Worm (Caenorhabditis elegans) whole organism, mixed stage, embryonic: ENCODE results near the gene gei-14.

Experiments
- M03D4.4 ChIP-seq: sonication (generic microtip); optimal IDR thresholded peaks from 2 replicates; lab custom pipeline; 2017; ENCODE audit warnings: mild to moderate bottlenecking, missing genetic modification characterization, missing compliant biosample characterization
- bed-3 ChIP-seq: fragments of 200-800 bp; sonication (Bioruptor generic); optimal IDR thresholded peaks from 3 replicates; lab custom pipeline; 2018; ENCODE audit warnings: mild to moderate bottlenecking, missing genetic modification characterization, moderate library complexity, missing compliant biosample characterization
- blmp-1 ChIP-seq: fragments of 150-350 bp; optimal IDR thresholded peaks from 2 replicates; lab custom pipeline; 2014; ENCODE audit warnings: missing biosample characterization, missing genetic modification characterization
- ceh-39 ChIP-seq: fragments of 150-350 bp; optimal IDR thresholded peaks from 2 replicates; lab custom pipeline; 2014; ENCODE audit warnings: missing biosample characterization, missing genetic modification characterization
- ceh-43 ChIP-seq: fragments of 200-800 bp; sonication (Bioruptor generic); optimal IDR thresholded peaks from 2 replicates; lab custom pipeline; 2018; ENCODE audit warnings: mild to moderate bottlenecking, missing genetic modification characterization, moderate library complexity, missing compliant biosample characterization
- ceh-83 ChIP-seq: fragments of 200-800 bp; sonication (Bioruptor generic); optimal IDR thresholded peaks from 2 replicates; lab custom pipeline; 2018; ENCODE audit warnings: mild to moderate bottlenecking, missing genetic modification characterization, missing compliant biosample characterization
- ces-1 ChIP-seq: fragments of 150-350 bp; optimal IDR thresholded peaks from 2 replicates; lab custom pipeline; 2014; ENCODE audit warnings: missing biosample characterization, missing genetic modification reagents, missing genetic modification characterization
- cnd-1 ChIP-seq: fragments of 200-800 bp; sonication (Bioruptor generic); optimal IDR thresholded peaks from 2 replicates; lab custom pipeline; 2018; ENCODE audit warnings: mild to moderate bottlenecking, missing genetic modification characterization, missing compliant biosample characterization
- drap-1 ChIP-seq: fragments of 200-800 bp; sonication (Bioruptor generic); optimal IDR thresholded peaks from 3 replicates; lab custom pipeline; 2018; ENCODE audit warnings: mild to moderate bottlenecking, missing genetic modification characterization, missing compliant biosample characterization
- elt-1 ChIP-seq: sonication (generic microtip); optimal IDR thresholded peaks from 2 replicates; lab custom pipeline; 2017; ENCODE audit warnings: missing genetic modification characterization, mild to moderate bottlenecking, missing compliant biosample characterization, antibody characterized with exemption, moderate library complexity, borderline replicate concordance; ENCODE audit not compliant: insufficient read depth
- elt-3 ChIP-seq: fragments of 150-350 bp; optimal IDR thresholded peaks from 2 replicates; lab custom pipeline; 2014; ENCODE audit warnings: missing biosample characterization, missing genetic modification characterization
- ham-2 ChIP-seq: fragments of 200-800 bp; sonication (Bioruptor generic); optimal IDR thresholded peaks from 2 replicates; lab custom pipeline; 2018; ENCODE audit warnings: mild to moderate bottlenecking, missing genetic modification characterization, missing compliant biosample characterization
- hlh-1 ChIP-seq: fragments of 150-350 bp; optimal IDR thresholded peaks from 2 replicates; lab custom pipeline; 2014; ENCODE audit warnings: missing biosample characterization, missing genetic modification reagents, missing genetic modification characterization
- lin-13 ChIP-seq: fragments of 150-350 bp; optimal IDR thresholded peaks from 2 replicates; lab custom pipeline; 2014; ENCODE audit warnings: missing biosample characterization, missing genetic modification characterization
- lin-32 ChIP-seq: fragments of 200-800 bp; sonication (Bioruptor generic); optimal IDR thresholded peaks from 2 replicates; lab custom pipeline; 2018; ENCODE audit warnings: mild to moderate bottlenecking, missing genetic modification characterization, missing compliant biosample characterization
- lsy-2 ChIP-seq: fragments of 150-350 bp; optimal IDR thresholded peaks from 2 replicates; lab custom pipeline; 2014; ENCODE audit warnings: missing biosample characterization, missing genetic modification characterization
- mab-5 ChIP-seq: fragments of 150-350 bp; optimal IDR thresholded peaks from 2 replicates; lab custom pipeline; 2014; ENCODE audit warnings: missing biosample characterization, missing genetic modification characterization
- mep-1 ChIP-seq: fragments of 150-350 bp; optimal IDR thresholded peaks from 2 replicates; lab custom pipeline; 2017; ENCODE audit warnings: missing biosample characterization, missing genetic modification reagents, missing genetic modification characterization, inconsistent platforms
- mls-2 ChIP-seq: sonication (generic microtip); optimal IDR thresholded peaks from 2 replicates; lab custom pipeline; 2016; ENCODE audit warnings: mild to moderate bottlenecking, missing genetic modification characterization, moderate library complexity, missing compliant biosample characterization
- nhr-12 ChIP-seq: fragments of 150-350 bp; optimal IDR thresholded peaks from 2 replicates; lab custom pipeline; 2014; ENCODE audit warnings: missing biosample characterization, missing genetic modification characterization
- nhr-2 ChIP-seq: fragments of 150-350 bp; optimal IDR thresholded peaks from 2 replicates; lab custom pipeline; 2014; ENCODE audit warnings: missing biosample characterization, missing genetic modification characterization
- nhr-237 ChIP-seq: fragments of 150-350 bp; optimal IDR thresholded peaks from 2 replicates; lab custom pipeline; 2014; ENCODE audit warnings: missing biosample characterization, missing genetic modification characterization
- nhr-28 ChIP-seq: fragments of 150-350 bp; optimal IDR thresholded peaks from 2 replicates; lab custom pipeline; 2014; ENCODE audit warnings: missing biosample characterization, missing genetic modification characterization
- nhr-76 ChIP-seq: sonication (generic microtip); optimal IDR thresholded peaks from 2 replicates; lab custom pipeline; 2017; ENCODE audit warnings: missing biosample characterization, missing genetic modification characterization
- pha-4 ChIP-seq: fragments of 150-350 bp; optimal IDR thresholded peaks from 2 replicates; lab custom pipeline; 2018; ENCODE audit warnings: missing biosample characterization, missing genetic modification reagents, missing genetic modification characterization
- sem-2 ChIP-seq: fragments of 200-800 bp; sonication (Bioruptor generic); optimal IDR thresholded peaks from 2 replicates; lab custom pipeline; 2018; ENCODE audit warnings: mild to moderate bottlenecking, missing genetic modification characterization, missing compliant biosample characterization
- snpc-4 ChIP-seq: fragments of 150-350 bp; optimal IDR thresholded peaks from 2 replicates; lab custom pipeline; 2014; ENCODE audit warnings: missing biosample characterization, missing genetic modification characterization
- sptf-1 ChIP-seq: sonication (generic microtip); optimal IDR thresholded peaks from 2 replicates; lab custom pipeline; 2017; ENCODE audit warnings: mild to moderate bottlenecking, missing genetic modification characterization, moderate library complexity, missing compliant biosample characterization
- tbx-8 ChIP-seq: fragments of 200-800 bp; sonication (Bioruptor generic); optimal IDR thresholded peaks from 2 replicates; lab custom pipeline; 2018; ENCODE audit warnings: mild to moderate bottlenecking, missing genetic modification characterization, moderate library complexity, missing compliant biosample characterization
- unc-120 ChIP-seq: sonication (generic microtip); optimal IDR thresholded peaks from 2 replicates; lab custom pipeline; 2017; ENCODE audit warnings: missing genetic modification characterization, missing compliant biosample characterization; ENCODE audit not compliant: poor library complexity, severe bottlenecking
- unc-39 ChIP-seq: fragments of 150-350 bp; optimal IDR thresholded peaks from 2 replicates; lab custom pipeline; 2014; ENCODE audit warnings: missing biosample characterization, missing genetic modification characterization
- unc-62 ChIP-seq: fragments of 150-350 bp; optimal IDR thresholded peaks from 2 replicates; lab custom pipeline; 2014; ENCODE audit warnings: missing biosample characterization, missing genetic modification reagents, missing genetic modification characterization
- zip-8 ChIP-seq: fragments of 150-350 bp; optimal IDR thresholded peaks from 2 replicates; lab custom pipeline; 2014; ENCODE audit warnings: missing biosample characterization, missing genetic modification characterization
- ztf-11 ChIP-seq: fragments of 150-350 bp; optimal IDR thresholded peaks from 2 replicates; lab custom pipeline; 2014; ENCODE audit warnings: missing biosample characterization, missing genetic modification characterization

Gene gei-14

DNA sequence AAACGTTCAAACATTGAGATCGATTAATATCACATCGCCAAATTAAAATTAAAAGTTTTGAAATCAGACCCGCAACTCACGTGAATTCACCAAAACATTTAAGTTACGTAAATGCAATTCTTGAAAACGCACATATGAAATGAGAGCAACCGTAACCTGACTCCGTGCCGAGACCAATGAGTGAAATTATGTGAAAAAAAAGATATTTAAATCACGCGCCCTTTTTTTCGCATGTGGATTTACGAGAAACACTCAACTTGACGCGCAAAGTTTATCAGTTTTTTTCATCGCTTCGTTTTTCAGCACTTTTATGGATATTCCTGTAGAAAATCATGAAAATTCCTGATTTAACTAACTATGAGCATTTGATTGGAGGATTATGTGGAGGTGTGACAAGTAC, at the start of gene gei-14, which contains the start of gene slc-25A32:
gei-14 (minus strand) TSS at position 175 of the 400 bp plus-strand sequence.
slc-25A32 (plus strand) TSS at position 242 of the 400 bp plus-strand sequence.
- TF ChIP-seq ceh-43 (GFP tag; lab: Kevin White, UChicago), result no peak
- TF ChIP-seq lsy-2 (tag; lab: Kevin White, UChicago), result peak; percentile 70

DNA sequence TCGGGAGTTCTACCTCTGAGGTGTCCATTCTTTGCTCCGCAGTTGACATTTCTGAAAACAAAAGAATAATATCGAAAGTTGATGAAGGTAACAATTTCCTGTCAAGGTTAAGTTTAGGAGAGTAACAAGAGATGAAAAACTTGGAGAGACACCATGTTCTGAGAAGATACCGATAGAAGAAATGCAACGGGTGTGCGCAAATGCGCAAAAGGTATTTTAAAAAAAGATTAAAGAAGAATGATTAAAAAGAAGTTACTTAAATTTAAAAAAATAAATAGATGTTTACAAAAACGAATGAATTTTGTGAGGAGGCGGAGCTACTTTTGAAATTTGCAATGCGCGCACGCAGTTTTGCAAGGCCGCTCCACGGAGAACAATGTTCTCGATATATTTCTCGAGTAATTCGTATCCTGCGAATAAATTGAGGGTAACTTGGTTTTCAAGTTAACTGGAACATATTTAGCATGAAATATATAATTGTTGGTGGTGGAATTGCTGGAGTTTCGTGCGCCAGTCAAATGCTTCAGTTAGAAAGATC, 49.0 kb upstream of the gei-14 start, which contains the start of the genes ran-3 and C26D10.3:
ran-3 (minus strand) TSS at position 51 of the 538 bp plus-strand sequence.
C26D10.3 (plus strand) TSS at position 385 of the 538 bp plus-strand sequence.
- TF ChIP-seq ceh-83 (GFP tag; lab: Kevin White, UChicago), result no peak
- TF ChIP-seq nhr-12 (tag; lab: Kevin White, UChicago), result peak; percentile 42
- no peak for TF ChIP-seq nhr-28
- peak; percentile 6 for TF ChIP-seq nhr-2
- TF ChIP-seq tbx-8 (GFP tag; lab: Kevin White, UChicago), result peak; percentile 19
- TF ChIP-seq sptf-1 (tag; lab: Kevin White, UChicago), result peak; percentile 66
- TF ChIP-seq ceh-43 (GFP tag; lab: Kevin White, UChicago), result peak; percentile 8
- TF ChIP-seq pha-4, result peak; percentile 55
- no peak for TF ChIP-seq nhr-76 (tag; lab: Kevin White, UChicago)
- TF ChIP-seq bed-3, result peak; percentile 38
- peak; percentile 37 for TF ChIP-seq lin-13 (tag; lab: Kevin White, UChicago)
- no peak for TF ChIP-seq mab-5 (tag; lab: Kevin White, UChicago)
- TF ChIP-seq ceh-39 (tag; lab: Kevin White, UChicago), result no peak
- TF ChIP-seq mls-2, result peak; percentile 24
- TF ChIP-seq lsy-2 (tag; lab: Kevin White, UChicago), result peak; percentile 29
- peak; percentile 43 for TF ChIP-seq ztf-11 (tag; lab: Kevin White, UChicago)
- TF ChIP-seq cnd-1 (tag; lab: Kevin White, UChicago), result peak; percentile 40
- no peak for TF ChIP-seq zip-8 (tag; lab: Kevin White, UChicago)
- TF ChIP-seq M03D4.4 (tag; lab: Kevin White, UChicago), result peak; percentile 40
- no peak for TF ChIP-seq unc-62 (GFP tag; lab: Kevin White, UChicago)
- no peak for TF ChIP-seq nhr-237 (tag; lab: Kevin White, UChicago)
- peak; percentile 64 for TF ChIP-seq hlh-1 (tag; lab: Kevin White, UChicago)
- no peak for TF ChIP-seq elt-1
- TF ChIP-seq ces-1, result peak; percentile 29
- peak; percentile 43 for TF ChIP-seq drap-1 (GFP tag; lab: Kevin White, UChicago)

ce11 chrII:8321244-8321643, 45.2 kb upstream of the gei-14 start, which contains the start of gene shw-1:
Gene shw-1, minus strand, starts transcription at chrII:8321471.
- TF ChIP-seq mab-5 (tag; lab: Kevin White, UChicago) (no peak), elt-1 (no peak), drap-1 (GFP tag; lab: Kevin White, UChicago) (no peak), ceh-83 (GFP tag; lab: Kevin White, UChicago) (no peak), lsy-2 (tag; lab: Kevin White, UChicago) (no peak), mls-2 (no peak), ham-2 (no peak), cnd-1 (tag; lab: Kevin White, UChicago) (no peak), ceh-43 (GFP tag; lab: Kevin White, UChicago) (no peak), zip-8 (tag; lab: Kevin White, UChicago) (no peak), mep-1 (tag; lab: Kevin White, UChicago) (no peak), lin-13 (tag; lab: Kevin White, UChicago) (no peak), snpc-4 (no peak)

ce11 chrII:8316701-8317100, 40.7 kb upstream of the gei-14 start:
- no peak for TF ChIP-seq elt-1
- TF ChIP-seq tbx-8 (GFP tag; lab: Kevin White, UChicago), result no peak
- TF ChIP-seq M03D4.4 (tag; lab: Kevin White, UChicago), result no peak
- TF ChIP-seq mep-1 (tag; lab: Kevin White, UChicago), result no peak
- TF ChIP-seq unc-120 (tag; lab: Kevin White, UChicago), result no peak
- no peak for TF ChIP-seq snpc-4
- no peak for TF ChIP-seq sptf-1 (tag; lab: Kevin White, UChicago)
- no peak for TF ChIP-seq ham-2
- no peak for TF ChIP-seq ceh-43 (GFP tag; lab: Kevin White, UChicago)
- no peak for TF ChIP-seq elt-3
- TF ChIP-seq pha-4, result no peak

DNA sequence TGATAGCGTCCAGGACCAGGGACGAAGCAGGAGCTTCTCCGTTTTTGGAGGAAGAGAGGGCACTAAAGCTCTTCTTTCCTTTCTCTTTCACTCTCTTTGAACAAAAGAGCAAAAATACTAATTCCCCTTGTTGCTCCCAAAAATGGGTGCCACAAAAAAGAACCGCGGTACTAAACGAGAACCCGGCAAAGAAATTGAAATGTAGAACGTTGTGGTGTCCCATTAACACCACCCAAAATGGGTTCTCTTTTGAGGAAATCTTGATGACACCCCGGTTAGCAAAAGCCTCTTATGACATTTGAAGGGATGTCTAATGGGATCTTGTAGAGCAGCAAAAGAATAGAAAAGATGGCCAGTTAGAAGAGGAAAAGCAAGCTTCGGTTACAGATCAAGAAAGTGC, 38.7 kb upstream of the gei-14 start:
- TF ChIP-seq lin-13 (tag; lab: Kevin White, UChicago) (no peak), sptf-1 (tag; lab: Kevin White, UChicago) (no peak), lsy-2 (tag; lab: Kevin White, UChicago) (no peak), ceh-83 (GFP tag; lab: Kevin White, UChicago) (no peak), nhr-12 (tag; lab: Kevin White, UChicago) (no peak), unc-62 (GFP tag; lab: Kevin White, UChicago) (no peak), blmp-1 (tag; lab: Kevin White, UChicago) (no peak), sem-2 (no peak), lin-32 (GFP tag; lab: Kevin White, UChicago) (no peak), drap-1 (GFP tag; lab: Kevin White, UChicago) (no peak), tbx-8 (GFP tag; lab: Kevin White, UChicago) (no peak), elt-1 (no peak), mep-1 (tag; lab: Kevin White, UChicago) (no peak), hlh-1 (tag; lab: Kevin White, UChicago) (no peak), unc-39 (no peak), mab-5 (tag; lab: Kevin White, UChicago) (no peak)
